Worm (Caenorhabditis elegans) whole organism, L4 larva: ENCODE data around the gene T08B1.1.
A peak's percentile ranks its signal among the peaks of the same experiment; 100 is the strongest.

Source experiments
- ces-1 ChIP-seq: fragments of 150-350 bp; sonication (generic microtip); optimal IDR thresholded peaks from 4 replicates; lab custom pipeline; 2014; ENCODE audit warnings: missing biosample characterization, missing genetic modification reagents, missing genetic modification characterization
- lin-13 ChIP-seq: fragments of 150-350 bp; optimal IDR thresholded peaks from 2 replicates; lab custom pipeline; 2014; ENCODE audit warnings: missing biosample characterization, missing genetic modification reagents, missing genetic modification characterization
- mdl-1 ChIP-seq, 2 experiments: fragments of 150-350 bp in 1 of 2; sonication (generic microtip) in 1 of 2; optimal IDR thresholded peaks; 2 replicates each; lab custom pipeline; 2014 to 2017; ENCODE audit warnings: missing biosample characterization in 2 of 2, missing genetic modification characterization in 2 of 2
- nhr-237 ChIP-seq: sonication (generic microtip); optimal IDR thresholded peaks from 2 replicates; lab custom pipeline; 2017; ENCODE audit warnings: missing biosample characterization, missing genetic modification characterization
- unc-62 ChIP-seq, 3 experiments: fragments of 150-350 bp in 1 of 3; sonication (generic microtip); optimal IDR thresholded peaks in 2 of 3; peaks in 1 of 3; 1 replicate in 1 of 3; 2 replicates in 2 of 3; lab custom pipeline; 2014 to 2017; ENCODE audit warnings: missing biosample characterization in 3 of 3, missing genetic modification characterization in 3 of 3, missing genetic modification reagents in 3 of 3, missing genotype in 1 of 3

- TF ChIP-seq ces-1 (GFP tag; lab: Kevin White, UChicago), result no peak
- no peak for TF ChIP-seq nhr-237
- TF ChIP-seq lin-13 (GFP tag; lab: Kevin White, UChicago), result no peak
- peak in 1 of 2 experiments; percentile 16 for TF ChIP-seq unc-62 (GFP tag; optimal IDR thresholded peaks at IDR 0.05 in 1 of 2; lab: Kevin White, UChicago)
- no peak for TF ChIP-seq unc-62 (tag; optimal IDR thresholded peaks at IDR 0.05; lab: Kevin White, UChicago)
- no peak for TF ChIP-seq mdl-1 (tag; optimal IDR thresholded peaks at IDR 0.05; lab: Kevin White, UChicago)
These were observed 17.8 kb upstream of the T08B1.1 start, which contains the start of gene cysl-4 for ce11 chrV:2004659-2005058.
